Worm (Caenorhabditis elegans): ENCODE results near the gene E02H9.1.
"Not testable (repeated sequence)": the region's sequence is repeated elsewhere in the genome, so short reads cannot be mapped to it uniquely, and the experiment has no call there.

ce11 chrIII:2497270-2498201, 29.2 kb downstream of the E02H9.1 start:
- TF ChIP-seq fos-1 (tag; optimal IDR thresholded peaks at IDR 0.05); ama-1 (optimal IDR thresholded peaks at IDR 0.05); lir-3 (tag; optimal IDR thresholded peaks at IDR 0.05); nhr-48 (tag; optimal IDR thresholded peaks at IDR 0.05): not testable (repeated sequence)
- peak; percentile 91 for TF ChIP-seq lim-7 (GFP tag; IDR thresholded peaks at IDR 0.05)
